Worm (Caenorhabditis elegans) whole organism, L1 larva: ENCODE data around the gene R02C2.1.

Experiments used
- C34B4.2 ChIP-seq: sonication (generic microtip); optimal IDR thresholded peaks from 2 replicates; lab custom pipeline; 2017; ENCODE audit warnings: mild to moderate bottlenecking, missing genetic modification characterization, missing compliant biosample characterization
- Y116A8C.19 ChIP-seq: sonication (generic microtip); optimal IDR thresholded peaks from 2 replicates; lab custom pipeline; 2016; ENCODE audit warnings: missing compliant biosample characterization, missing genetic modification characterization, borderline replicate concordance
- ceh-63 ChIP-seq: fragments of 200-800 bp; sonication (Bioruptor generic); optimal IDR thresholded peaks from 2 replicates; lab custom pipeline; 2018; ENCODE audit warnings: mild to moderate bottlenecking, missing genetic modification characterization, missing compliant biosample characterization
- dsc-1 ChIP-seq: sonication (generic microtip); optimal IDR thresholded peaks from 2 replicates; lab custom pipeline; 2016; ENCODE audit warnings: mild to moderate bottlenecking, missing genetic modification characterization, missing compliant biosample characterization
- efl-1 ChIP-seq, 4 experiments: fragments of 150-350 bp; optimal IDR thresholded peaks in 3 of 4; peaks in 1 of 4; 1 replicate in 1 of 4; 2 replicates in 3 of 4; lab custom pipeline; 2014; ENCODE audit warnings: missing biosample characterization in 2 of 4, missing genetic modification characterization in 2 of 4, missing genetic modification reagents in 2 of 4
- efl-3 ChIP-seq: fragments of 200-800 bp; sonication (Bioruptor generic); optimal IDR thresholded peaks from 2 replicates; lab custom pipeline; 2018; ENCODE audit warnings: mild to moderate bottlenecking, missing genetic modification characterization, missing compliant biosample characterization
- egl-27 ChIP-seq, 2 experiments: fragments of 150-350 bp in 1 of 2; sonication (generic microtip); optimal IDR thresholded peaks; 3 replicates each; lab custom pipeline; 2017 to 2018; ENCODE audit warnings: missing biosample characterization in 2 of 2, missing genetic modification characterization in 2 of 2, missing genetic modification reagents in 2 of 2
- elt-3 ChIP-seq, 6 experiments: fragments of 150-350 bp in 1 of 6; sonication (generic microtip); optimal IDR thresholded peaks; 2 replicates each; lab custom pipeline; 2017 to 2018; ENCODE audit warnings: missing biosample characterization in 6 of 6, missing genetic modification characterization in 6 of 6, inconsistent platforms in 1 of 6
- ets-5 ChIP-seq: fragments of 200-800 bp; sonication (Bioruptor generic); IDR thresholded peaks from 2 replicates; pipeline ENCODE4 v1.3.6; 2022; ENCODE audit warnings: missing genetic modification characterization, missing compliant biosample characterization
- fkh-10 ChIP-seq: sonication (generic microtip); optimal IDR thresholded peaks from 2 replicates; lab custom pipeline; 2017; ENCODE audit warnings: missing biosample characterization, missing genetic modification reagents, missing genetic modification characterization
- fkh-4 ChIP-seq: sonication (generic microtip); optimal IDR thresholded peaks from 2 replicates; lab custom pipeline; 2016; ENCODE audit warnings: missing compliant biosample characterization, missing genetic modification characterization, borderline replicate concordance
- hlh-17 ChIP-seq: fragments of 200-800 bp; sonication (Bioruptor generic); optimal IDR thresholded peaks from 2 replicates; lab custom pipeline; 2018; ENCODE audit warnings: missing genetic modification characterization, mild to moderate bottlenecking, missing compliant biosample characterization, moderate library complexity, borderline replicate concordance
- hpl-2 ChIP-seq: fragments of 150-350 bp; optimal IDR thresholded peaks from 2 replicates; lab custom pipeline; 2014; ENCODE audit warnings: missing biosample characterization, missing genetic modification reagents, missing genetic modification characterization
- isw-1 ChIP-seq: fragments of 200-800 bp; sonication (Bioruptor generic); IDR thresholded peaks from 2 replicates; pipeline ENCODE4 v1.3.6; 2022; ENCODE audit warnings: missing genetic modification characterization, missing compliant biosample characterization
- jun-1 ChIP-seq: fragments of 150-350 bp; optimal IDR thresholded peaks from 2 replicates; lab custom pipeline; 2014; ENCODE audit warnings: missing biosample characterization, missing genetic modification reagents, missing genetic modification characterization
- lin-13 ChIP-seq: fragments of 150-350 bp; optimal IDR thresholded peaks from 2 replicates; lab custom pipeline; 2014; ENCODE audit warnings: missing biosample characterization, missing genetic modification reagents, missing genetic modification characterization
- lin-15B ChIP-seq: fragments of 150-350 bp; sonication (generic microtip); optimal IDR thresholded peaks from 3 replicates; lab custom pipeline; 2014; ENCODE audit warnings: missing biosample characterization, missing genetic modification characterization
- lin-35 ChIP-seq, 2 experiments: fragments of 150-350 bp; optimal IDR thresholded peaks; 2 replicates each; lab custom pipeline; 2014; ENCODE audit warnings: missing biosample characterization in 2 of 2, missing genetic modification characterization in 2 of 2, missing genetic modification reagents in 2 of 2
- lir-3 ChIP-seq: sonication (generic microtip); optimal IDR thresholded peaks from 2 replicates; lab custom pipeline; 2016; ENCODE audit warnings: mild to moderate bottlenecking, missing genetic modification characterization, moderate library complexity, missing compliant biosample characterization; ENCODE audit not compliant: poor library complexity
- lsy-2 ChIP-seq, 2 experiments: fragments of 150-350 bp; optimal IDR thresholded peaks; 2 replicates each; lab custom pipeline; 2014; ENCODE audit warnings: missing biosample characterization in 2 of 2, missing genetic modification characterization in 2 of 2
- nhr-11 ChIP-seq: fragments of 150-350 bp; optimal IDR thresholded peaks from 2 replicates; lab custom pipeline; 2014; ENCODE audit warnings: missing biosample characterization, missing genetic modification characterization
- nhr-19 ChIP-seq: fragments of 200-800 bp; sonication (Bioruptor generic); conservative IDR thresholded peaks from 2 replicates; pipeline ENCODE4 v1.3.6; 2022; ENCODE audit warnings: missing genetic modification characterization, missing compliant biosample characterization
- nhr-20 ChIP-seq: sonication (generic microtip); optimal IDR thresholded peaks from 2 replicates; lab custom pipeline; 2016; ENCODE audit warnings: mild to moderate bottlenecking, missing genetic modification characterization, missing compliant biosample characterization
- nhr-237 ChIP-seq: fragments of 150-350 bp; optimal IDR thresholded peaks from 2 replicates; lab custom pipeline; 2014; ENCODE audit warnings: missing biosample characterization, missing genetic modification characterization
- nhr-28 ChIP-seq: fragments of 150-350 bp; optimal IDR thresholded peaks from 2 replicates; lab custom pipeline; 2014; ENCODE audit warnings: missing biosample characterization, missing genetic modification characterization
- nhr-77 ChIP-seq: fragments of 150-350 bp; optimal IDR thresholded peaks from 2 replicates; lab custom pipeline; 2014; ENCODE audit warnings: missing biosample characterization, missing genetic modification characterization
- nhr-84 ChIP-seq: sonication (generic microtip); optimal IDR thresholded peaks from 2 replicates; lab custom pipeline; 2017; ENCODE audit warnings: missing biosample characterization, missing genetic modification characterization
- nhr-85 ChIP-seq: sonication (generic microtip); peaks from one replicate; lab custom pipeline; 2016; ENCODE audit warnings: missing genetic modification characterization, inconsistent platforms, missing compliant biosample characterization
- nhr-90 ChIP-seq: sonication (generic microtip); optimal IDR thresholded peaks from 2 replicates; lab custom pipeline; 2016; ENCODE audit warnings: mild to moderate bottlenecking, missing genetic modification characterization, missing compliant biosample characterization; ENCODE audit not compliant: poor library complexity
- pag-3 ChIP-seq: sonication (generic microtip); optimal IDR thresholded peaks from 2 replicates; lab custom pipeline; 2017; ENCODE audit warnings: missing genetic modification characterization, mild to moderate bottlenecking, missing compliant biosample characterization, antibody characterized with exemption, borderline replicate concordance; ENCODE audit not compliant: insufficient read depth
- pax-3 ChIP-seq: fragments of 200-800 bp; sonication (Bioruptor generic); optimal IDR thresholded peaks from 2 replicates; lab custom pipeline; 2018; ENCODE audit warnings: mild to moderate bottlenecking, missing genetic modification characterization, moderate library complexity, missing compliant biosample characterization
- pqm-1 ChIP-seq: sonication (generic microtip); optimal IDR thresholded peaks from 3 replicates; lab custom pipeline; 2017; ENCODE audit warnings: missing biosample characterization, missing genetic modification characterization
- snpc-4 ChIP-seq: fragments of 150-350 bp; optimal IDR thresholded peaks from 2 replicates; lab custom pipeline; 2014; ENCODE audit warnings: missing biosample characterization, missing genetic modification characterization
- tbx-2 ChIP-seq: sonication (generic microtip); optimal IDR thresholded peaks from 2 replicates; lab custom pipeline; 2016; ENCODE audit warnings: missing genetic modification characterization, missing compliant biosample characterization
- tlp-1 ChIP-seq: fragments of 150-350 bp; optimal IDR thresholded peaks from 2 replicates; lab custom pipeline; 2014; ENCODE audit warnings: missing biosample characterization, missing genetic modification characterization
- unc-30 ChIP-seq: sonication (generic microtip); optimal IDR thresholded peaks from 2 replicates; lab custom pipeline; 2017; ENCODE audit warnings: missing biosample characterization, missing genetic modification characterization
- xbp-1 ChIP-seq: sonication (generic microtip); optimal IDR thresholded peaks from 2 replicates; lab custom pipeline; 2016; ENCODE audit warnings: missing genetic modification characterization, missing compliant biosample characterization
- ztf-11 ChIP-seq, 2 experiments: sonication (generic microtip); optimal IDR thresholded peaks; 2 replicates each; lab custom pipeline; 2016 to 2017; ENCODE audit warnings: missing genetic modification characterization in 2 of 2, missing biosample characterization in 1 of 2, missing compliant biosample characterization in 1 of 2

R02C2.1 gene

DNA sequence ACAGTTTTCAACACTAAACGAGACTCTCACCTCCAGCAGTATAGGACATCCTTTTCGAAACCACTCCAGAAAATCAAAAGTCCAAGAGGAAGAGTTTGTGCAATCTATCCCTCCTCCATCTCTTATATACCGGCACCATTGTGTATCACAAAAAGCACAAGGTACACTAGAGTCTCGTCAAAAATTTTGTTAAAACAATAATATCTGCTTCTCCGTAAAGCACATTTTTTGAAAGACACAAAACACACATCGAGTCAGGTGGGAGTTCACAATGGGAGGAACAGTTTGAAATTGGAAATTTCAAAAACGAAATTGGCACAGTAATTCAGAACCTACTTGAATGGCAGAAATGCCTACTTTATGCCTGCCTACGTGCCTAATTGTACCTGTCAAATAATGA, 4.5 kb upstream of the R02C2.1 start, which contains the start of gene R02C2.7:
TSS of gene R02C2.7 (minus strand) at position 101 of the 400 bp plus-strand sequence.
- TF ChIP-seq unc-30 (tag; lab: Kevin White, UChicago) (no peak), nhr-20 (peak; percentile 35), fkh-10 (GFP tag; lab: Kevin White, UChicago) (no peak), efl-1 (optimal IDR thresholded peaks at IDR 0.05; lab: Kevin White, UChicago) (no peak), efl-1 (GFP tag; optimal IDR thresholded peaks at IDR 0.05 in 1 of 2; lab: Kevin White, UChicago) (peak in 1 of 2 experiments; percentile 62)

DNA sequence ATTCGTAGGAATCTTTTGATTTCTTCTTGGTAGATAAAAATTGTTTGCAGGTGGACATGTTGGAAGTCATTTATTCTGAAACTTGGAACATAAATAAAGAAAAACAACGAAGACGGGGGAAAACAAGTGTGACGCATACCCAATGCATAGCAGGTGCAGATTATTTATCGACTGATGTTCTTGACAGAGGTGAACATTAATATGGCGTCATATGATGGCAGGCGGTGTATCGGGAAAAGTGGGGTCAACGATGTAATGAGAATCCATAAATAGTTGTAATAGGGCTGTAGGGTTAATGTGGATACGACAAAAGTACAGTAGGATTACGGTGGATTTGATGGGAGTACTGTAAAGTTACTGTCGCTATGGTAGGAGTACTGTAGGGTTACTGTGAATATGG, 2.3 kb upstream of the R02C2.1 start, which contains the start of gene txt-2:
TSS of gene txt-2 (minus strand) at position 214 of the 400 bp plus-strand sequence.
- TF ChIP-seq pag-3 (tag; lab: Kevin White, UChicago) (no peak), lin-15B (tag; lab: Kevin White, UChicago) (no peak), ceh-63 (GFP tag; lab: Kevin White, UChicago) (no peak), nhr-28 (tag; lab: Kevin White, UChicago) (no peak), jun-1 (tag; lab: Kevin White, UChicago) (no peak), unc-30 (tag; lab: Kevin White, UChicago) (no peak), nhr-19 (GFP tag; lab: Robert Waterston, UW) (no peak), C34B4.2 (tag; lab: Kevin White, UChicago) (no peak), lir-3 (tag; lab: Kevin White, UChicago) (no peak), isw-1 (no peak), egl-27 (tag; optimal IDR thresholded peaks at IDR 0.05; lab: Kevin White, UChicago) (no peak), ztf-11 (tag; optimal IDR thresholded peaks at IDR 0.05; lab: Kevin White, UChicago) (no peak), nhr-84 (tag; lab: Kevin White, UChicago) (no peak), tlp-1 (tag; lab: Kevin White, UChicago) (no peak), efl-3 (GFP tag; lab: Kevin White, UChicago) (no peak), pax-3 (tag; lab: Kevin White, UChicago) (no peak), elt-3 (tag; optimal IDR thresholded peaks at IDR 0.05; lab: Kevin White, UChicago) (no peak), hlh-17 (GFP tag; lab: Kevin White, UChicago) (no peak)
- TF ChIP-seq, all 84 proteins: peak for 0

DNA sequence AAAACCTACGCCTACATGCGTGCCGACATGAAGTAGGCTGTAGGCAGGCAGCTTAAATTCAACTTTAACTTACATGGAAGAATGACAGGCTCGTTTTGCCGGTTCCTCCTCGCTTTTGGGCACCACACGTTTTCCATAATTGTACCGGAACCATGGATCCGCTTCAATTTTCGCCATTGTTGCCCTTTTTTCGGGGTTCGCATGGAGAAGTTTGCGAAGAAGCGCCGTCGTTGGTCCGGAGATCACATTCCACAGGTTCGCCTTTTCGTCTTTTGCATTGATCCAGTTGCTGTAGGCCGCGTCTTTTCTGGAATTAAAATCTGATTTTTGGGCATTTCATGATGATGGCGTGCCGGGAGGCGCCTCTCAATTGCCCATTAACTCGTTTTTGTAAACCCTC, 982 bp downstream of the R02C2.1 start:
- TF ChIP-seq lin-35 (GFP tag; optimal IDR thresholded peaks at IDR 0.05; lab: Kevin White, UChicago) (no peak), nhr-77 (tag; lab: Kevin White, UChicago) (no peak), nhr-11 (tag; lab: Kevin White, UChicago) (no peak), Y116A8C.19 (no peak), lin-13 (no peak), fkh-4 (tag; lab: Kevin White, UChicago) (no peak), nhr-85 (tag; lab: Kevin White, UChicago) (no peak), egl-27 (tag; optimal IDR thresholded peaks at IDR 0.05; lab: Kevin White, UChicago) (no peak), pqm-1 (tag; lab: Kevin White, UChicago) (no peak), ets-5 (GFP tag; lab: Robert Waterston, UW) (no peak), dsc-1 (tag; lab: Kevin White, UChicago) (no peak), nhr-90 (tag; lab: Kevin White, UChicago) (no peak), lsy-2 (tag; optimal IDR thresholded peaks at IDR 0.05; lab: Kevin White, UChicago) (no peak), tbx-2 (tag; lab: Kevin White, UChicago) (no peak), hpl-2 (GFP tag; lab: Kevin White, UChicago) (no peak), snpc-4 (tag; lab: Kevin White, UChicago) (no peak), xbp-1 (tag; lab: Kevin White, UChicago) (no peak), nhr-237 (tag; lab: Kevin White, UChicago) (no peak), C34B4.2 (tag; lab: Kevin White, UChicago) (no peak)
